Worm (Caenorhabditis elegans) whole organism, midembryonic: Measurements from ENCODE around the gene tbck-1.
"Not testable (repeated sequence)": the region's sequence is repeated elsewhere in the genome, so short reads cannot be mapped to it uniquely, and the experiment has no call there.

ENCODE experiments used
- cog-1 ChIP-seq: sonication (generic microtip); optimal IDR thresholded peaks from 2 replicates; lab custom pipeline; 2016; ENCODE audit warnings: missing genetic modification characterization, missing compliant biosample characterization
- flt-1 ChIP-seq: fragments of 200-800 bp; sonication (Bioruptor generic); IDR thresholded peaks from 2 replicates; pipeline ENCODE4 v1.3.6; 2022; ENCODE audit warnings: missing genetic modification characterization, missing compliant biosample characterization
- klf-2 ChIP-seq: fragments of 200-800 bp; sonication (Bioruptor generic); conservative IDR thresholded peaks from 2 replicates; pipeline ENCODE4 v1.3.6; 2022; ENCODE audit warnings: missing genetic modification reagents, missing genetic modification characterization, missing compliant biosample characterization
- med-1 ChIP-seq: sonication (generic microtip); optimal IDR thresholded peaks from 2 replicates; lab custom pipeline; 2017; ENCODE audit warnings: missing genetic modification characterization, mild to moderate bottlenecking, missing compliant biosample characterization, antibody characterized with exemption, missing genetic modification reagents; ENCODE audit not compliant: insufficient read depth
- ref-1 ChIP-seq: fragments of 200-800 bp; sonication (Bioruptor generic); conservative IDR thresholded peaks from 2 replicates; pipeline ENCODE4 v1.3.6; 2022; ENCODE audit warnings: missing genetic modification reagents, missing genetic modification characterization, missing compliant biosample characterization
- tab-1 ChIP-seq: fragments of 200-800 bp; sonication (Bioruptor generic); IDR thresholded peaks from 2 replicates; pipeline ENCODE4 v1.3.6; 2022; ENCODE audit warnings: missing genetic modification characterization, missing compliant biosample characterization
- ztf-23 ChIP-seq: fragments of 200-800 bp; sonication (Bioruptor generic); IDR thresholded peaks from 2 replicates; pipeline ENCODE4 v1.3.6; 2022; ENCODE audit warnings: missing genetic modification reagents, missing genetic modification characterization, missing compliant biosample characterization
- ztf-29 ChIP-seq: fragments of 200-800 bp; sonication (Bioruptor generic); IDR thresholded peaks from 2 replicates; pipeline ENCODE4 v1.3.6; 2022; ENCODE audit warnings: missing genetic modification reagents, missing genetic modification characterization, missing compliant biosample characterization

DNA sequence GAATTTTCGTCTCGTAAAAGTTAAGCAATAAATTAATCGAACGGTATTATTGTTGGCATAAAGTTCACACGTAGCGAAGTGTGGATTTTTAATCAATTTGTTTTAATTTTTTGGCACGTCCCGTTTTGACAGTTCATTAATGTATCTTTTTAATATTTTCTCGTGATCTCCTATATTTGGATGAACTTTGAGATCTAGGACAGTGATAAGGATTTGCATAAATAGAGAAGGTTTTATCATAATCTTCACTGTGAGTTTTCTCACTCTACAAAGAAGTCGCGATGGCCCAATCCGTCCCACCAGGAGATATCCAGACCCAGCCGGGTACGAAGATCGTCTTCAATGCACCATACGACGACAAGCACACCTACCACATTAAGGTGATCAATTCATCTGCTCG, 3.2 kb upstream of the tbck-1 start, which contains the start of the genes C33F10.8 and msp-40:
- not testable (repeated sequence) for TF ChIP-seq klf-2; med-1; ztf-23 (GFP tag; lab: Robert Waterston, UW); flt-1 (GFP tag; lab: Robert Waterston, UW); ztf-29 (GFP tag; lab: Robert Waterston, UW); ref-1 (GFP tag; lab: Robert Waterston, UW); tab-1 (GFP tag; lab: Robert Waterston, UW); cog-1
